Worm (Caenorhabditis elegans) whole organism, L3 larva: ENCODE results near the gene ife-3.

ENCODE experiments used
- R02D3.7 ChIP-seq: fragments of 150-350 bp; optimal IDR thresholded peaks from 2 replicates; lab custom pipeline; 2014; ENCODE audit warnings: missing biosample characterization, missing genetic modification characterization
- ceh-28 ChIP-seq: fragments of 150-350 bp; optimal IDR thresholded peaks from 2 replicates; lab custom pipeline; 2014; ENCODE audit warnings: missing biosample characterization, missing genetic modification reagents, missing genetic modification characterization
- ceh-82 ChIP-seq: fragments of 150-350 bp; optimal IDR thresholded peaks from 2 replicates; lab custom pipeline; 2014; ENCODE audit warnings: missing biosample characterization, missing genetic modification characterization
- ceh-9 ChIP-seq: sonication (generic microtip); optimal IDR thresholded peaks from 2 replicates; lab custom pipeline; 2018; ENCODE audit warnings: missing biosample characterization, missing genetic modification characterization
- nhr-76 ChIP-seq: fragments of 150-350 bp; sonication (generic microtip); optimal IDR thresholded peaks from 5 replicates; lab custom pipeline; 2014; ENCODE audit warnings: missing biosample characterization, missing genetic modification characterization
- ztf-11 ChIP-seq: fragments of 150-350 bp; optimal IDR thresholded peaks from 2 replicates; lab custom pipeline; 2014; ENCODE audit warnings: missing biosample characterization, missing genetic modification characterization

- TF ChIP-seq R02D3.7 (peak; percentile 18), ceh-28 (tag; lab: Kevin White, UChicago) (peak; percentile 77), nhr-76 (tag; lab: Kevin White, UChicago) (no peak), ceh-9 (tag; lab: Kevin White, UChicago) (no peak), ztf-11 (tag; lab: Kevin White, UChicago) (no peak), ceh-82 (peak; percentile 15)
Observed at ce11 chrV:8716-9246, 1.2 kb upstream of the ife-3 start, which contains the start of gene B0348.10.
